Fruit fly (Drosophila melanogaster): ENCODE measurements around the gene CG4281.

Gene CG4281

DNA sequence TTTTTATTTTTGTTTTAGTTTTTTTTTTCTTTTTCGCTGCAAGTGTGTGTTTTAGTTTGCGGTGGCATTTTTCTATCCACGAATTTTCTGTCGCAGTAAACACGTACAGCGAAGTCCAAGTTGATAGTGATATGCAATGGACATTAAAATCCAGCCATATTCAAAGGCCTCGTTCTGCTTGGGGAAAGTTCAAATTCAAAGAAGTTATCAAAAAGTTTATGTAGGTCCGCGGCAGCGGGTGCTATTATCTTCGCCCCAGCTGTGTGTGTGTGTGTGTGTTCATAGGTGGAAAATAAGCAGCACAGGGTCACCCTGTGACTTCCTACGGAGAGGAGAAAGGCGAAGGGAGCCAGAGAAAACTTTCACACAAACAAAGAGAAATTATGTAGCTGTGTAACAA is 22.6 kb upstream of the CG4281 start (continued):
- TF ChIP-seq CG14710 (tag; optimal IDR thresholded peaks at IDR 0.05) (peak; percentile 23), Rfx (GFP tag; IDR thresholded peaks at IDR 0.05) (peak; percentile 48; the same call in 1 of the 2 replicates), Chrac-16 (GFP tag; optimal IDR thresholded peaks at IDR 0.05) (peak; percentile 4), CG1603 (tag; optimal IDR thresholded peaks at IDR 0.05) (peak; percentile 86), Hey (tag; optimal IDR thresholded peaks at IDR 0.05) (no peak), schlank (tag; optimal IDR thresholded peaks at IDR 0.05) (peak; percentile 26), al (GFP tag; IDR thresholded peaks at IDR 0.05) (0 out of 2 replicates have a peak, but pooled peaks have one; percentile 27), H2.0 (GFP tag; IDR thresholded peaks at IDR 0.05) (peak; percentile 76), lov (optimal IDR thresholded peaks at IDR 0.05) (no peak), lov (GFP tag; IDR thresholded peaks at IDR 0.05) (0 out of 3 replicates have a peak, but pooled peaks have one; percentile 48), org-1 (GFP tag; optimal IDR thresholded peaks at IDR 0.05) (peak; percentile 54), nmo (GFP tag; optimal IDR thresholded peaks at IDR 0.05) (peak; percentile 44), tin (GFP tag; optimal IDR thresholded peaks at IDR 0.05) (peak; percentile 24), CG10959 (GFP tag; IDR thresholded peaks at IDR 0.05) (no peak), chn (GFP tag; optimal IDR thresholded peaks at IDR 0.05) (peak; percentile 13), gt (GFP tag; IDR thresholded peaks at IDR 0.05) (0 out of 2 replicates have a peak, but pooled peaks have one; percentile 16), Rx (GFP tag; IDR thresholded peaks at IDR 0.05) (peak; percentile 58), eyg (GFP tag; optimal IDR thresholded peaks at IDR 0.05) (no peak), croc (GFP tag; conservative IDR thresholded peaks at IDR 0.05) (peak; percentile 32; the same call in 1 of the 3 replicates), tgo (GFP tag; IDR thresholded peaks at IDR 0.05) (peak; percentile 37; the same call in 1 of the 3 replicates), CG6813 (GFP tag; optimal IDR thresholded peaks at IDR 0.05) (no peak), CG3726 (GFP tag; IDR thresholded peaks at IDR 0.05) (0 out of 3 replicates have a peak, but pooled peaks have one; percentile 37), CG18619 (GFP tag; optimal IDR thresholded peaks at IDR 0.05) (peak; percentile 71), CG11504 (tag; optimal IDR thresholded peaks at IDR 0.05) (peak; percentile 69), CG30431 (GFP tag; optimal IDR thresholded peaks at IDR 0.05) (peak; percentile 36), da (GFP tag; optimal IDR thresholded peaks at IDR 0.05) (no peak), CG6254 (GFP tag; optimal IDR thresholded peaks at IDR 0.05) (peak; percentile 99), gsb-n (tag; optimal IDR thresholded peaks at IDR 0.05) (peak; percentile 56), CG32532 (GFP tag; IDR thresholded peaks at IDR 0.05) (peak; percentile 66), CG17359 (tag; optimal IDR thresholded peaks at IDR 0.05) (peak; percentile 56), CoRest (tag; optimal IDR thresholded peaks at IDR 0.05) (peak; percentile 64), CG1602 (GFP tag; optimal IDR thresholded peaks at IDR 0.05) (peak; percentile 46), ken (GFP tag; IDR thresholded peaks at IDR 0.05) (peak; percentile 82), odd (GFP tag; optimal IDR thresholded peaks at IDR 0.05) (peak; percentile 62), CG10209 (GFP tag; optimal IDR thresholded peaks at IDR 0.05) (peak; percentile 40), CG12659 (GFP tag; optimal IDR thresholded peaks at IDR 0.05) (peak; percentile 56), CG18476 (GFP tag; optimal IDR thresholded peaks at IDR 0.05) (no peak), sug (tag; optimal IDR thresholded peaks at IDR 0.05) (no peak), z (GFP tag; IDR thresholded peaks at IDR 0.05) (no peak), her (GFP tag; optimal IDR thresholded peaks at IDR 0.05) (peak; percentile 54), klu (GFP tag; IDR thresholded peaks at IDR 0.05) (0 out of 2 replicates have a peak, but pooled peaks have one; percentile 39), HmgZ (tag; optimal IDR thresholded peaks at IDR 0.05) (peak; percentile 33), ase (GFP tag; IDR thresholded peaks at IDR 0.05) (peak; percentile 63; the same call in 1 of the 3 replicates), CG9932 (GFP tag; IDR thresholded peaks at IDR 0.05) (peak; percentile 27; the same call in 1 of the 2 replicates), mam (GFP tag; optimal IDR thresholded peaks at IDR 0.05) (peak; percentile 41), sens-2 (GFP tag; IDR thresholded peaks at IDR 0.05) (no peak), mirr (GFP tag; optimal IDR thresholded peaks at IDR 0.05) (no peak), CG10274 (GFP tag; optimal IDR thresholded peaks at IDR 0.05) (peak; percentile 17), nau (GFP tag; optimal IDR thresholded peaks at IDR 0.05) (peak; percentile 46), CG18599 (GFP tag; optimal IDR thresholded peaks at IDR 0.05) (peak; percentile 66), grau (tag; optimal IDR thresholded peaks at IDR 0.05) (peak; percentile 60)
